Fruit fly (Drosophila melanogaster) whole organism, pupa: ENCODE data around the gene Cpsf6.

Source experiments
- CG10348 ChIP-seq: fragments of 200-800 bp; sonication (Bioruptor generic); IDR thresholded peaks from 2 replicates; pipeline ENCODE4 v1.3.6; 2022; ENCODE audit warnings: missing biosample characterization, missing genetic modification characterization
- CG12605 ChIP-seq: fragments of 200-800 bp; sonication (Bioruptor generic); IDR thresholded peaks from 2 replicates; pipeline ENCODE4 v1.3.6; 2022; ENCODE audit warnings: missing biosample characterization, missing genetic modification characterization
- CG13204 ChIP-seq: fragments of 200-800 bp; sonication (Bioruptor generic); optimal IDR thresholded peaks from 2 replicates; lab custom pipeline; 2018; ENCODE audit warnings: missing biosample characterization, mild to moderate bottlenecking, missing genetic modification characterization, moderate library complexity
- CG14655 ChIP-seq: fragments of 200-800 bp; sonication (Bioruptor generic); optimal IDR thresholded peaks from 3 replicates; lab custom pipeline; 2017; ENCODE audit warnings: mild to moderate bottlenecking, missing biosample characterization, missing genetic modification reagents, missing genetic modification characterization
- CG15710 ChIP-seq: fragments of 200-800 bp; sonication (Bioruptor generic); optimal IDR thresholded peaks from 2 replicates; lab custom pipeline; 2018; ENCODE audit warnings: missing biosample characterization, mild to moderate bottlenecking, missing genetic modification characterization, moderate library complexity
- CG17806 ChIP-seq: fragments of 200-800 bp; sonication (Bioruptor generic); optimal IDR thresholded peaks from 2 replicates; lab custom pipeline; 2018; ENCODE audit warnings: missing biosample characterization, mild to moderate bottlenecking, missing genetic modification characterization, moderate library complexity
- CG32121 ChIP-seq: fragments of 200-800 bp; sonication (Bioruptor generic); IDR thresholded peaks from 2 replicates; pipeline ENCODE4 v1.3.6; 2022; ENCODE audit warnings: missing biosample characterization, missing genetic modification characterization
- CG34367 ChIP-seq: fragments of 200-800 bp; sonication (Bioruptor generic); optimal IDR thresholded peaks from 2 replicates; lab custom pipeline; 2018; ENCODE audit warnings: missing biosample characterization, mild to moderate bottlenecking, missing genetic modification characterization
- CG4496 ChIP-seq: fragments of 200-800 bp; sonication (Bioruptor generic); IDR thresholded peaks from 3 replicates; pipeline ENCODE4 v1.3.6; 2022; ENCODE audit warnings: missing biosample characterization, missing genetic modification characterization
- CG8159 ChIP-seq: fragments of 200-800 bp; sonication (Bioruptor generic); optimal IDR thresholded peaks from 3 replicates; lab custom pipeline; 2018; ENCODE audit warnings: missing biosample characterization, mild to moderate bottlenecking, missing genetic modification characterization, moderate library complexity
- CG8301 ChIP-seq: fragments of 200-800 bp; sonication (Bioruptor generic); optimal IDR thresholded peaks from 2 replicates; lab custom pipeline; 2018; ENCODE audit warnings: missing biosample characterization, mild to moderate bottlenecking, missing genetic modification characterization
- CG9948 ChIP-seq: fragments of 200-800 bp; sonication (Bioruptor generic); optimal IDR thresholded peaks from 2 replicates; lab custom pipeline; 2018; ENCODE audit warnings: missing biosample characterization, mild to moderate bottlenecking, missing genetic modification characterization, moderate library complexity
- D1 ChIP-seq: fragments of 200-800 bp; sonication (Bioruptor generic); optimal IDR thresholded peaks from 2 replicates; lab custom pipeline; 2018; ENCODE audit warnings: missing biosample characterization, mild to moderate bottlenecking, missing genetic modification characterization, moderate library complexity
- EcR ChIP-seq: fragments of 200-800 bp; sonication (Bioruptor generic); optimal IDR thresholded peaks from 3 replicates; lab custom pipeline; 2019; ENCODE audit warnings: missing biosample characterization, missing genetic modification characterization, mild to moderate bottlenecking, moderate library complexity, missing genetic modification reagents
- Ets98B ChIP-seq: fragments of 200-800 bp; sonication (Bioruptor generic); IDR thresholded peaks from 2 replicates; pipeline ENCODE4 v1.3.6; 2022; ENCODE audit warnings: missing biosample characterization, missing genetic modification characterization
- Pif1A ChIP-seq: fragments of 200-800 bp; sonication (Bioruptor generic); optimal IDR thresholded peaks from 3 replicates; lab custom pipeline; 2016; ENCODE audit warnings: missing biosample characterization, missing genetic modification characterization
- Pif1B ChIP-seq: fragments of 200-800 bp; sonication (Bioruptor generic); optimal IDR thresholded peaks from 3 replicates; lab custom pipeline; 2016; ENCODE audit warnings: missing biosample characterization, missing genetic modification characterization
- Snoo ChIP-seq: fragments of 200-800 bp; sonication (Bioruptor generic); optimal IDR thresholded peaks from 3 replicates; lab custom pipeline; 2017; ENCODE audit warnings: missing biosample characterization, mild to moderate bottlenecking, missing genetic modification characterization, inconsistent platforms
- fd96Ca ChIP-seq: fragments of 200-800 bp; sonication (Bioruptor generic); IDR thresholded peaks from 3 replicates; pipeline ENCODE4 v1.3.6; 2022; ENCODE audit warnings: missing biosample characterization, missing genetic modification characterization
- gl ChIP-seq: fragments of 200-800 bp; sonication (Bioruptor generic); optimal IDR thresholded peaks from 2 replicates; lab custom pipeline; 2018; ENCODE audit warnings: missing biosample characterization, mild to moderate bottlenecking, missing genetic modification characterization
- rn ChIP-seq: fragments of 200-800 bp; sonication (Bioruptor generic); IDR thresholded peaks from 2 replicates; pipeline ENCODE4 v1.3.6; 2022; ENCODE audit warnings: missing biosample characterization, missing genetic modification characterization

Gene Cpsf6

dm6 chr3L:8331414-8331813 lies 16.1 kb upstream of the Cpsf6 start:
- TF ChIP-seq CG17806 (tag; lab: Kevin White, UChicago) (no peak), CG4496 (GFP tag; lab: Robert Waterston, UW) (0 out of 3 replicates have a peak, but pooled peaks have one; percentile 21), CG13204 (GFP tag; lab: Kevin White, UChicago) (no peak)

- no peak for TF ChIP-seq CG13204 (GFP tag; lab: Kevin White, UChicago)
- TF ChIP-seq D1 (tag; lab: Kevin White, UChicago): peak; percentile 14
These were observed 13.7 kb upstream of the Cpsf6 start for dm6 chr3L:8329005-8329404.

- TF ChIP-seq Ets98B (no peak), CG32121 (GFP tag; lab: Robert Waterston, UW) (no peak), CG10348 (no peak), Pif1A (GFP tag; lab: Kevin White, UChicago) (no peak), CG15710 (no peak), CG8159 (tag; lab: Kevin White, UChicago) (no peak), CG34367 (no peak), rn (GFP tag; lab: Robert Waterston, UW) (no peak), CG12605 (no peak), D1 (tag; lab: Kevin White, UChicago) (no peak), CG8301 (tag; lab: Kevin White, UChicago) (no peak)
These were observed 13.0 kb upstream of the Cpsf6 start, which contains the start of gene CG34462 for dm6 chr3L:8328283-8328682. CG34462 (plus strand) TSS chr3L:8328583.

dm6 chr3L:8325559-8325958 lies 10.3 kb upstream of the Cpsf6 start, which contains the start of gene CG34461:
CG34461 (plus strand) TSS chr3L:8325859.
- TF ChIP-seq CG4496 (GFP tag; lab: Robert Waterston, UW): 0 out of 3 replicates have a peak, but pooled peaks have one; percentile 45
- no peak for TF ChIP-seq CG10348

dm6 chr3L:8323817-8324216 lies 8.5 kb upstream of the Cpsf6 start:
- TF ChIP-seq CG10348 (no peak), CG32121 (GFP tag; lab: Robert Waterston, UW) (no peak), CG15710 (no peak), CG14655 (GFP tag; lab: Kevin White, UChicago) (no peak), D1 (tag; lab: Kevin White, UChicago) (no peak), rn (GFP tag; lab: Robert Waterston, UW) (no peak), Snoo (no peak), CG8159 (tag; lab: Kevin White, UChicago) (no peak), EcR (GFP tag; lab: Kevin White, UChicago) (no peak), fd96Ca (GFP tag; lab: Robert Waterston, UW) (no peak), Ets98B (no peak), Pif1A (GFP tag; lab: Kevin White, UChicago) (no peak), CG9948 (tag; lab: Kevin White, UChicago) (no peak), gl (tag; lab: Kevin White, UChicago) (no peak), CG8301 (tag; lab: Kevin White, UChicago) (no peak)
- TF ChIP-seq, all 21 proteins: peak for 0

dm6 chr3L:8320105-8320813 lies 5.0 kb upstream of the Cpsf6 start, which contains the start of gene CG13670:
CG13670 (plus strand) TSS chr3L:8320763.
- TF ChIP-seq CG8159 (tag; lab: Kevin White, UChicago): no peak
- TF ChIP-seq CG8301 (tag; lab: Kevin White, UChicago): peak; percentile 4
- TF ChIP-seq CG32121 (GFP tag; lab: Robert Waterston, UW): peak; percentile 56; the same call in 1 of the 2 replicates
- TF ChIP-seq Ets98B: peak; percentile 60
- TF ChIP-seq Pif1A (GFP tag; lab: Kevin White, UChicago): peak; percentile 16
- TF ChIP-seq CG34367: no peak

- TF ChIP-seq CG12605: peak; percentile 82
- no peak for TF ChIP-seq CG34367
- TF ChIP-seq Snoo: no peak
- TF ChIP-seq CG15710: no peak
- peak; percentile 82 for TF ChIP-seq rn (GFP tag; lab: Robert Waterston, UW)
- TF ChIP-seq CG4496 (GFP tag; lab: Robert Waterston, UW): peak; percentile 91
- TF ChIP-seq Ets98B: peak; percentile 92
- TF ChIP-seq CG10348: peak; percentile 56; the same call in 1 of the 2 replicates
- TF ChIP-seq CG32121 (GFP tag; lab: Robert Waterston, UW): peak; percentile 93
- peak; percentile 88 for TF ChIP-seq CG8301 (tag; lab: Kevin White, UChicago)
- no peak for TF ChIP-seq CG13204 (GFP tag; lab: Kevin White, UChicago)
- peak; percentile 38 for TF ChIP-seq Pif1A (GFP tag; lab: Kevin White, UChicago)
- TF ChIP-seq EcR (GFP tag; lab: Kevin White, UChicago): no peak
- no peak for TF ChIP-seq CG17806 (tag; lab: Kevin White, UChicago)
- no peak for TF ChIP-seq CG8159 (tag; lab: Kevin White, UChicago)
- TF ChIP-seq D1 (tag; lab: Kevin White, UChicago): no peak
- TF ChIP-seq Pif1B (GFP tag; lab: Kevin White, UChicago): no peak
- TF ChIP-seq fd96Ca (GFP tag; lab: Robert Waterston, UW): peak; percentile 87
- TF ChIP-seq CG9948 (tag; lab: Kevin White, UChicago): no peak
- TF ChIP-seq CG14655 (GFP tag; lab: Kevin White, UChicago): peak; percentile 82
- TF ChIP-seq gl (tag; lab: Kevin White, UChicago): no peak
These were observed 3.7 kb upstream of the Cpsf6 start, which contains the start of gene CG43059 for dm6 chr3L:8318916-8319506. CG43059 (minus strand) TSS chr3L:8318966.
